Worm (Caenorhabditis elegans) whole organism, L4 larva: ENCODE data around the gene clec-204.
A peak's percentile ranks its signal among the peaks of the same experiment; 100 is the strongest.

Experiments
- Y105C5A.15 ChIP-seq: fragments of 200-800 bp; sonication (Bioruptor generic); IDR thresholded peaks from 2 replicates; pipeline ENCODE4 v1.3.6; 2022; ENCODE audit warnings: missing genetic modification characterization, missing compliant biosample characterization
- ceh-32 ChIP-seq: sonication (generic microtip); optimal IDR thresholded peaks from 2 replicates; lab custom pipeline; 2016; ENCODE audit warnings: mild to moderate bottlenecking, missing genetic modification characterization, missing compliant biosample characterization; ENCODE audit not compliant: poor library complexity
- ces-1 ChIP-seq: fragments of 150-350 bp; sonication (generic microtip); optimal IDR thresholded peaks from 4 replicates; lab custom pipeline; 2014; ENCODE audit warnings: missing biosample characterization, missing genetic modification reagents, missing genetic modification characterization
- daf-16 ChIP-seq, 3 experiments: sonication (generic microtip); optimal IDR thresholded peaks; 2 replicates each; lab custom pipeline; 2016 to 2017; ENCODE audit warnings: missing genetic modification characterization in 3 of 3, missing genetic modification reagents in 3 of 3, mild to moderate bottlenecking in 2 of 3, missing compliant biosample characterization in 2 of 3, missing biosample characterization in 1 of 3, moderate library complexity in 1 of 3
- hmg-1.1 ChIP-seq: fragments of 200-800 bp; sonication (Bioruptor generic); IDR thresholded peaks from 2 replicates; pipeline ENCODE4 v1.3.6; 2022; ENCODE audit warnings: missing genetic modification reagents, missing genetic modification characterization, missing compliant biosample characterization
- lsy-2 ChIP-seq, 2 experiments: fragments of 150-350 bp in 1 of 2; sonication (generic microtip) in 1 of 2; optimal IDR thresholded peaks; 2 replicates each; lab custom pipeline; 2014 to 2017; ENCODE audit warnings: missing biosample characterization in 2 of 2, missing genetic modification characterization in 2 of 2
- nhr-28 ChIP-seq: fragments of 150-350 bp; optimal IDR thresholded peaks from 2 replicates; lab custom pipeline; 2014; ENCODE audit warnings: missing biosample characterization, missing genetic modification characterization
- pqm-1 ChIP-seq: sonication (generic microtip); optimal IDR thresholded peaks from 2 replicates; lab custom pipeline; 2017; ENCODE audit warnings: missing biosample characterization, missing genetic modification characterization
- snpc-4 ChIP-seq: fragments of 150-350 bp; optimal IDR thresholded peaks from 2 replicates; lab custom pipeline; 2014; ENCODE audit warnings: missing biosample characterization, missing genetic modification characterization
- zag-1 ChIP-seq: fragments of 150-350 bp; optimal IDR thresholded peaks from 2 replicates; lab custom pipeline; 2014; ENCODE audit warnings: missing biosample characterization, missing genetic modification characterization

DNA sequence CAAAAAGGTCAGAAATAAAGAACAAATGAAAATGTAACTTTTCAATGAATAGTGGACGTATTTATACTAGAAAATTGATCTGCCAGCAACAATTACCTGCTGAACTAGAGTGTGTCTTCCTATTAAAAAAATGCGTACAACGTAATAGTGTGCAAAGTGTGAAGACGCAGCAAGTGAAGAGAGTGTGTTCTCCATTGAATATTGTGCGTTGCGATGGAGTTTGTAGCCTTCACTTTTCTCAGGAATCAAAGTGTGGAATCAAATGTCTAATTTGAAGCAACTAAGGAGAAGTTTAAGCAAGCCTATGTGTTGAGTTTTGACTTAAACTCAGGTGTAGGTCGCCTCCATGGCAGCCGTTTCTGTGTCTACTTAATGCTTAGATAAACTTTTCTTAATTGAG lies 25.0 kb upstream of the clec-204 start, which contains the start of gene gst-21:
- no peak for TF ChIP-seq snpc-4 (tag; lab: Kevin White, UChicago)
- no peak for TF ChIP-seq zag-1
- no peak for TF ChIP-seq ceh-32 (tag; lab: Kevin White, UChicago)
- no peak for TF ChIP-seq lsy-2 (tag; optimal IDR thresholded peaks at IDR 0.05; lab: Kevin White, UChicago)
- TF ChIP-seq pqm-1 (tag; lab: Kevin White, UChicago) = no peak
- TF ChIP-seq daf-16 (GFP tag; optimal IDR thresholded peaks at IDR 0.05; lab: Kevin White, UChicago) = no peak
- no peak for TF ChIP-seq daf-16 (tag; optimal IDR thresholded peaks at IDR 0.05; lab: Kevin White, UChicago)
- TF ChIP-seq Y105C5A.15 (GFP tag; lab: Robert Waterston, UW) = no peak
- peak; percentile 65 for TF ChIP-seq nhr-28
- no peak for TF ChIP-seq hmg-1.1 (GFP tag; lab: Robert Waterston, UW)
- TF ChIP-seq ces-1 = no peak
